Fruit fly (Drosophila melanogaster) whole organism, wandering third instar larva: ENCODE measurements around the gene CG33332.

Source experiments
- Abd-B ChIP-seq: fragments of >200 bp; optimal IDR thresholded peaks from 2 replicates; lab custom pipeline; 2017; ENCODE audit warnings: missing biosample characterization, missing genetic modification characterization
- Dif ChIP-seq: fragments of 200-275, 200-300 bp; sonication (Bioruptor generic); optimal IDR thresholded peaks from 2 replicates; lab custom pipeline; 2018; ENCODE audit warnings: missing biosample characterization, missing genetic modification characterization; ENCODE audit not compliant: partially characterized antibody
- Myc ChIP-seq: fragments of >200 bp; optimal IDR thresholded peaks from 2 replicates; lab custom pipeline; 2017
- OdsH ChIP-seq: fragments of 200-800 bp; sonication (Bioruptor generic); optimal IDR thresholded peaks from 2 replicates; lab custom pipeline; 2016; ENCODE audit warnings: missing biosample characterization, mild to moderate bottlenecking, missing genetic modification characterization
- Vsx2 ChIP-seq: fragments of 200-300, 225-300 bp; sonication (Bioruptor generic); optimal IDR thresholded peaks from 2 replicates; lab custom pipeline; 2018; ENCODE audit warnings: missing biosample characterization, missing genetic modification characterization; ENCODE audit not compliant: partially characterized antibody
- fru ChIP-seq: fragments of 200-800 bp; sonication (Bioruptor generic); optimal IDR thresholded peaks from 3 replicates; lab custom pipeline; 2016; ENCODE audit warnings: missing biosample characterization, mild to moderate bottlenecking, missing genetic modification characterization
- jim ChIP-seq: fragments of 175-275, 200-325 bp; sonication (Bioruptor generic); optimal IDR thresholded peaks from 2 replicates; lab custom pipeline; 2016; ENCODE audit warnings: missing biosample characterization, mild to moderate bottlenecking, missing genetic modification characterization
- pan ChIP-seq: fragments of >200 bp; optimal IDR thresholded peaks from 2 replicates; lab custom pipeline; 2017
- psq ChIP-seq: fragments of 200-800 bp; sonication (Bioruptor generic); optimal IDR thresholded peaks from 3 replicates; lab custom pipeline; 2017; ENCODE audit warnings: missing biosample characterization, mild to moderate bottlenecking, missing genetic modification characterization, moderate library complexity
- rgr ChIP-seq: fragments of 200-800 bp; sonication (Bioruptor generic); optimal IDR thresholded peaks from 3 replicates; lab custom pipeline; 2016; ENCODE audit warnings: missing biosample characterization, mild to moderate bottlenecking, missing genetic modification characterization
- tai ChIP-seq: sonication (Bioruptor generic); optimal IDR thresholded peaks from 2 replicates; lab custom pipeline; 2016; ENCODE audit warnings: missing biosample characterization, missing genetic modification characterization

dm6 chr3R:14890064-14890709 lies 3.9 kb downstream of the CG33332 start, which contains the start of the genes CycC and UQCR-C1:
- TF ChIP-seq jim, result no peak
- no peak for TF ChIP-seq fru (GFP tag; lab: Kevin White, UChicago)
- TF ChIP-seq tai (GFP tag; lab: Kevin White, UChicago), result no peak
- TF ChIP-seq psq (GFP tag; lab: Kevin White, UChicago), result no peak
- TF ChIP-seq pan (lab: Kevin White, UChicago), result no peak
- TF ChIP-seq Myc (lab: Kevin White, UChicago), result no peak
- TF ChIP-seq OdsH (GFP tag; lab: Kevin White, UChicago), result no peak
- TF ChIP-seq Abd-B (GFP tag; lab: Kevin White, UChicago), result no peak
- TF ChIP-seq Vsx2 (GFP tag; lab: Kevin White, UChicago), result no peak
- TF ChIP-seq rgr (GFP tag; lab: Kevin White, UChicago), result no peak
- no peak for TF ChIP-seq Dif (GFP tag; lab: Kevin White, UChicago)
